Fruit fly (Drosophila melanogaster) whole organism: Measurements from ENCODE around the gene Takl1.

Experiments used
- Dll ChIP-seq: fragments of >200 bp; optimal IDR thresholded peaks from 2 replicates; lab custom pipeline; 2017
- EcR ChIP-seq, 2 experiments: fragments of >200 bp; optimal IDR thresholded peaks; 2 replicates each; lab custom pipeline; 2017; ENCODE audit warnings: missing biosample characterization in 2 of 2, missing genetic modification characterization in 2 of 2, missing genetic modification reagents in 2 of 2
- usp ChIP-seq: fragments of >200 bp; optimal IDR thresholded peaks from 2 replicates; lab custom pipeline; 2017; ENCODE audit warnings: missing biosample characterization, missing genetic modification characterization, mixed read lengths

- TF ChIP-seq Dll (lab: Kevin White, UChicago): no peak
- no peak for TF ChIP-seq EcR (GFP tag; optimal IDR thresholded peaks at IDR 0.05; lab: Kevin White, UChicago)
- TF ChIP-seq usp (GFP tag; lab: Kevin White, UChicago): no peak
Observed at dm6 chr3R:20756429-20756828, 16.0 kb downstream of the Takl1 start, which contains the start of gene Syp.
